Worm (Caenorhabditis elegans) whole organism, young adult: ENCODE measurements around the gene col-133.

Experiments
- Y56A3A.18 ChIP-seq: fragments of 200-800 bp; sonication (Bioruptor generic); IDR thresholded peaks from 2 replicates; pipeline ENCODE4 v1.3.6; 2022; ENCODE audit warnings: missing genetic modification reagents, missing genetic modification characterization, missing compliant biosample characterization
- ztf-18 ChIP-seq: sonication (generic microtip); optimal IDR thresholded peaks from 2 replicates; lab custom pipeline; 2016; ENCODE audit warnings: missing genotype, mild to moderate bottlenecking, missing genetic modification characterization, missing compliant biosample characterization

ce11 chrIV:14072011-14072649 lies 27.0 kb downstream of the col-133 start:
- TF ChIP-seq Y56A3A.18 (GFP tag; lab: Robert Waterston, UW) (no peak), ztf-18 (tag; lab: Kevin White, UChicago) (no peak)
